Fruit fly (Drosophila melanogaster) whole organism, prepupa: Measurements from ENCODE around the gene KP78a.

Source experiments
- Blimp-1 ChIP-seq: fragments of 200-800 bp; sonication (Bioruptor generic); optimal IDR thresholded peaks from 3 replicates; lab custom pipeline; 2017; ENCODE audit warnings: missing biosample characterization, missing genetic modification characterization, mild to moderate bottlenecking, moderate library complexity, missing genetic modification reagents
- CG10631 ChIP-seq: fragments of 200-800 bp; sonication (Bioruptor generic); optimal IDR thresholded peaks from 2 replicates; lab custom pipeline; 2016; ENCODE audit warnings: missing biosample characterization, missing genetic modification characterization
- CG1621 ChIP-seq: fragments of 200-800 bp; sonication (Bioruptor generic); optimal IDR thresholded peaks from 3 replicates; lab custom pipeline; 2018; ENCODE audit warnings: missing biosample characterization, mild to moderate bottlenecking, missing genetic modification characterization
- CG32006 ChIP-seq: fragments of 200-800 bp; sonication (Bioruptor generic); optimal IDR thresholded peaks from 3 replicates; lab custom pipeline; 2017; ENCODE audit warnings: missing biosample characterization, mild to moderate bottlenecking, missing genetic modification characterization
- CG8632 ChIP-seq: fragments of 200-800 bp; sonication (Bioruptor generic); optimal IDR thresholded peaks from 3 replicates; lab custom pipeline; 2016; ENCODE audit warnings: missing biosample characterization, missing genetic modification characterization
- Eip75B ChIP-seq: fragments of 200-800 bp; sonication (Bioruptor generic); optimal IDR thresholded peaks from 3 replicates; lab custom pipeline; 2016; ENCODE audit warnings: missing biosample characterization, missing genetic modification characterization
- Eip78C ChIP-seq: fragments of 200-800 bp; sonication (Bioruptor generic); peaks from one replicate; lab custom pipeline; 2016; ENCODE audit warnings: missing biosample characterization, missing genetic modification characterization
- Gug ChIP-seq: fragments of 200-800 bp; sonication (Bioruptor generic); IDR thresholded peaks from 2 replicates; pipeline ENCODE4 v1.3.6; 2022; ENCODE audit warnings: missing biosample characterization, missing genetic modification characterization
- Hr39 ChIP-seq: fragments of 200-800 bp; sonication (Bioruptor generic); optimal IDR thresholded peaks from 2 replicates; lab custom pipeline; 2016; ENCODE audit warnings: missing biosample characterization, missing genetic modification characterization
- Smox ChIP-seq: fragments of 200-800 bp; sonication (Bioruptor generic); optimal IDR thresholded peaks from 3 replicates; lab custom pipeline; 2016; ENCODE audit warnings: missing biosample characterization, missing genetic modification characterization
- Sox102F ChIP-seq: fragments of 200-800 bp; sonication (Bioruptor generic); optimal IDR thresholded peaks from 2 replicates; lab custom pipeline; 2016; ENCODE audit warnings: missing biosample characterization, mild to moderate bottlenecking, missing genetic modification characterization
- achi ChIP-seq: fragments of 200-800 bp; sonication (Bioruptor generic); optimal IDR thresholded peaks from 3 replicates; lab custom pipeline; 2016; ENCODE audit warnings: missing biosample characterization, missing genetic modification characterization
- dac ChIP-seq: fragments of 200-800 bp; sonication (Bioruptor generic); optimal IDR thresholded peaks from 2 replicates; lab custom pipeline; 2017; ENCODE audit warnings: missing biosample characterization, mild to moderate bottlenecking, missing genetic modification characterization
- svp ChIP-seq: fragments of 200-800 bp; sonication (Bioruptor generic); peaks from one replicate; lab custom pipeline; 2016; ENCODE audit warnings: missing biosample characterization, missing genetic modification characterization

- TF ChIP-seq Eip78C (GFP tag; lab: Kevin White, UChicago) (peak; percentile 55), Blimp-1 (GFP tag; lab: Kevin White, UChicago) (no peak), svp (GFP tag; lab: Kevin White, UChicago) (peak; percentile 38), Smox (GFP tag; lab: Kevin White, UChicago) (peak; percentile 18), Sox102F (GFP tag; lab: Kevin White, UChicago) (no peak), Gug (GFP tag; lab: Robert Waterston, UW) (no peak), Eip75B (GFP tag; lab: Kevin White, UChicago) (no peak), dac (GFP tag; lab: Kevin White, UChicago) (no peak), achi (no peak), Hr39 (GFP tag; lab: Kevin White, UChicago) (no peak), CG32006 (GFP tag; lab: Kevin White, UChicago) (no peak), CG8632 (GFP tag; lab: Kevin White, UChicago) (no peak), CG10631 (no peak), CG1621 (tag; lab: Kevin White, UChicago) (no peak)
Measured at dm6 chr3R:11361906-11362305, 9.0 kb upstream of the KP78a start.
